Fruit fly (Drosophila melanogaster) whole organism, embryonic: Measurements from ENCODE around the gene CG7806.

Experiments used
- Bdp1 ChIP-seq: fragments of 200-800 bp; sonication (Bioruptor generic); optimal IDR thresholded peaks from 3 replicates; lab custom pipeline; 2016; ENCODE audit warnings: missing biosample characterization, missing genetic modification characterization
- BtbVII ChIP-seq: fragments of 200-800 bp; sonication (Bioruptor generic); optimal IDR thresholded peaks from 3 replicates; lab custom pipeline; 2017; ENCODE audit warnings: missing biosample characterization, mild to moderate bottlenecking, missing genetic modification characterization
- CG10366 ChIP-seq: fragments of 200-800 bp; sonication (Bioruptor generic); IDR thresholded peaks from 2 replicates; pipeline ENCODE4 v1.3.6; 2022; ENCODE audit warnings: missing biosample characterization, missing genetic modification characterization
- CG11247 ChIP-seq: fragments of 200-800 bp; sonication (Bioruptor generic); IDR thresholded peaks from 2 replicates; pipeline ENCODE4 v1.3.6; 2022; ENCODE audit warnings: missing biosample characterization, missing genetic modification characterization
- CG11398 ChIP-seq: fragments of 200-800 bp; sonication (Bioruptor generic); optimal IDR thresholded peaks from 2 replicates; lab custom pipeline; 2016; ENCODE audit warnings: missing biosample characterization, missing genetic modification characterization
- CG12744 ChIP-seq: fragments of 200-800 bp; sonication (Bioruptor generic); optimal IDR thresholded peaks from 2 replicates; lab custom pipeline; 2016; ENCODE audit warnings: missing biosample characterization, missing genetic modification characterization
- CG13894 ChIP-seq: fragments of 200-800 bp; sonication (Bioruptor generic); optimal IDR thresholded peaks from 3 replicates; lab custom pipeline; 2018; ENCODE audit warnings: missing biosample characterization, mild to moderate bottlenecking, missing genetic modification characterization, moderate library complexity
- CG17328 ChIP-seq: fragments of 200-800 bp; sonication (Bioruptor generic); IDR thresholded peaks from 2 replicates; pipeline ENCODE4 v1.3.6; 2022; ENCODE audit warnings: missing biosample characterization, missing genetic modification characterization
- CG18262 ChIP-seq: fragments of 200-800 bp; optimal IDR thresholded peaks from 3 replicates; lab custom pipeline; 2019; ENCODE audit warnings: missing biosample characterization, mild to moderate bottlenecking, missing genetic modification characterization, moderate library complexity
- CG2120 ChIP-seq: fragments of 200-800 bp; sonication (Bioruptor generic); optimal IDR thresholded peaks from 3 replicates; lab custom pipeline; 2016; ENCODE audit warnings: missing biosample characterization, missing genetic modification characterization
- CG2129 ChIP-seq: fragments of 200-800 bp; sonication (Bioruptor generic); IDR thresholded peaks from 2 replicates; pipeline ENCODE4 v1.3.6; 2022; ENCODE audit warnings: missing biosample characterization, missing genetic modification characterization; ENCODE audit not compliant: partially characterized antibody
- CG30020 ChIP-seq: fragments of 200-800 bp; optimal IDR thresholded peaks from 2 replicates; lab custom pipeline; 2019; ENCODE audit warnings: missing biosample characterization, mild to moderate bottlenecking, missing genetic modification characterization, moderate library complexity
- CG31365 ChIP-seq: fragments of 200-800 bp; sonication (Bioruptor generic); optimal IDR thresholded peaks from 2 replicates; lab custom pipeline; 2018; ENCODE audit warnings: missing biosample characterization, mild to moderate bottlenecking, missing genetic modification characterization
- CG32767 ChIP-seq: fragments of 200-800 bp; sonication (Bioruptor generic); IDR thresholded peaks from 2 replicates; pipeline ENCODE4 v1.3.6; 2022; ENCODE audit warnings: missing biosample characterization, missing genetic modification characterization
- CG5245 ChIP-seq: fragments of 200-800 bp; sonication (Bioruptor generic); optimal IDR thresholded peaks from 3 replicates; lab custom pipeline; 2016; ENCODE audit warnings: missing biosample characterization, missing genetic modification characterization
- CG6175 ChIP-seq: fragments of 200-800 bp; sonication (Bioruptor generic); IDR thresholded peaks from 3 replicates; pipeline ENCODE4 v1.3.6; 2022; ENCODE audit warnings: missing biosample characterization, missing genetic modification characterization
- CG6689 ChIP-seq: fragments of 200-800 bp; sonication (Bioruptor generic); IDR thresholded peaks from 2 replicates; pipeline ENCODE4 v1.3.6; 2022; ENCODE audit warnings: missing biosample characterization, missing genetic modification characterization
- CG7372 ChIP-seq: fragments of 200-800 bp; sonication (Bioruptor generic); IDR thresholded peaks from 2 replicates; pipeline ENCODE4 v1.3.6; 2022; ENCODE audit warnings: missing biosample characterization, missing genetic modification characterization
- D ChIP-seq, 2 experiments: fragments of 200-800 bp in 1 of 2; fragments of >200 bp in 1 of 2; sonication (Bioruptor generic) in 1 of 2; optimal IDR thresholded peaks; 2 replicates in 1 of 2; 3 replicates in 1 of 2; lab custom pipeline; 2017; ENCODE audit warnings: mild to moderate bottlenecking in 1 of 2, missing biosample characterization in 1 of 2, missing genetic modification characterization in 1 of 2, missing genetic modification reagents in 1 of 2
- Fer2 ChIP-seq: fragments of 200-800 bp; sonication (Bioruptor generic); optimal IDR thresholded peaks from 2 replicates; lab custom pipeline; 2018; ENCODE audit warnings: missing biosample characterization, mild to moderate bottlenecking, missing genetic modification characterization, moderate library complexity
- Kr ChIP-seq: fragments of 200-800 bp; sonication (Bioruptor generic); optimal IDR thresholded peaks from 2 replicates; lab custom pipeline; 2017; ENCODE audit warnings: missing biosample characterization, mild to moderate bottlenecking, missing genetic modification characterization
- Taf1 ChIP-seq: fragments of 200-800 bp; sonication (Bioruptor generic); IDR thresholded peaks from 2 replicates; pipeline ENCODE4 v1.3.6; 2022; ENCODE audit warnings: missing biosample characterization, missing genetic modification characterization
- Vsx1 ChIP-seq: fragments of 200-800 bp; sonication (Bioruptor generic); optimal IDR thresholded peaks from 2 replicates; lab custom pipeline; 2017; ENCODE audit warnings: missing biosample characterization, mild to moderate bottlenecking, missing genetic modification characterization, missing genetic modification reagents
- Xrp1 ChIP-seq: fragments of 200-800 bp; sonication (Bioruptor generic); IDR thresholded peaks from 2 replicates; pipeline ENCODE4 v1.3.6; 2022; ENCODE audit warnings: missing biosample characterization, missing genetic modification characterization
- YL-1 ChIP-seq: fragments of 200-800 bp; sonication (Bioruptor generic); optimal IDR thresholded peaks from 3 replicates; lab custom pipeline; 2017; ENCODE audit warnings: missing biosample characterization, mild to moderate bottlenecking, missing genetic modification characterization
- ac ChIP-seq: fragments of 200-800 bp; sonication (Bioruptor generic); optimal IDR thresholded peaks from 3 replicates; lab custom pipeline; 2017; ENCODE audit warnings: missing biosample characterization, mild to moderate bottlenecking, missing genetic modification characterization
- aop ChIP-seq: fragments of 200-800 bp; sonication (Bioruptor generic); IDR thresholded peaks from 2 replicates; pipeline ENCODE4 v1.3.6; 2022; ENCODE audit warnings: missing biosample characterization, missing genetic modification characterization
- ash1 ChIP-seq: fragments of 200-800 bp; sonication (Bioruptor generic); optimal IDR thresholded peaks from 2 replicates; lab custom pipeline; 2018; ENCODE audit warnings: missing biosample characterization, mild to moderate bottlenecking, missing genetic modification characterization
- br ChIP-seq: fragments of >200 bp; optimal IDR thresholded peaks from 2 replicates; lab custom pipeline; 2017
- dimm ChIP-seq: fragments of 200-800 bp; sonication (Bioruptor generic); IDR thresholded peaks from 2 replicates; pipeline ENCODE4 v1.3.6; 2022; ENCODE audit warnings: missing biosample characterization, missing genetic modification characterization
- dm ChIP-seq: fragments of 200-800 bp; sonication (Bioruptor generic); optimal IDR thresholded peaks from 3 replicates; lab custom pipeline; 2016; ENCODE audit warnings: missing biosample characterization, missing genetic modification characterization
- dmrt99B ChIP-seq: fragments of 200-800 bp; sonication (Bioruptor generic); optimal IDR thresholded peaks from 2 replicates; lab custom pipeline; 2018; ENCODE audit warnings: missing biosample characterization, mild to moderate bottlenecking, missing genetic modification characterization, moderate library complexity
- eve ChIP-seq, 2 experiments: fragments of >200 bp; optimal IDR thresholded peaks; 2 replicates each; lab custom pipeline; 2017; ENCODE audit warnings: missing biosample characterization in 2 of 2, missing genetic modification characterization in 2 of 2
- gcm2 ChIP-seq: fragments of 200-800 bp; sonication (Bioruptor generic); optimal IDR thresholded peaks from 2 replicates; lab custom pipeline; 2016; ENCODE audit warnings: missing biosample characterization, missing genetic modification characterization
- grn ChIP-seq: fragments of 200-800 bp; sonication (Bioruptor generic); optimal IDR thresholded peaks from 3 replicates; lab custom pipeline; 2017; ENCODE audit warnings: missing biosample characterization, missing genetic modification characterization
- h ChIP-seq: fragments of >200 bp; optimal IDR thresholded peaks from 2 replicates; lab custom pipeline; 2017
- lola ChIP-seq, 3 experiments: fragments of >200 bp in 2 of 3; fragments of 200-800 bp in 1 of 3; sonication (Bioruptor generic) in 1 of 3; optimal IDR thresholded peaks; 2 replicates each; lab custom pipeline; 2017 to 2019; ENCODE audit warnings: missing biosample characterization in 3 of 3, missing genetic modification characterization in 3 of 3, mild to moderate bottlenecking in 1 of 3, moderate library complexity in 1 of 3
- nom ChIP-seq: fragments of 200-800 bp; sonication (Bioruptor generic); optimal IDR thresholded peaks from 2 replicates; lab custom pipeline; 2017; ENCODE audit warnings: missing biosample characterization, missing genetic modification characterization, mild to moderate bottlenecking, moderate library complexity, missing genetic modification reagents
- sisA ChIP-seq: fragments of 200-800 bp; sonication (Bioruptor generic); IDR thresholded peaks from 2 replicates; pipeline ENCODE4 v1.3.6; 2022; ENCODE audit warnings: missing biosample characterization, missing genetic modification characterization
- slbo ChIP-seq: fragments of 200-800 bp; sonication (Bioruptor generic); IDR thresholded peaks from 2 replicates; pipeline ENCODE4 v1.3.6; 2022; ENCODE audit warnings: missing biosample characterization, missing genetic modification characterization
- slp2 ChIP-seq: fragments of 200-800 bp; sonication (Bioruptor generic); optimal IDR thresholded peaks from 2 replicates; lab custom pipeline; 2016; ENCODE audit warnings: missing biosample characterization, missing genetic modification characterization

Gene CG7806

dm6 chr2L:8290653-8291233 lies 20.5 kb upstream of the CG7806 start (continued):
- TF ChIP-seq Vsx1 (GFP tag; lab: Kevin White, UChicago) (no peak), CG13894 (tag; lab: Kevin White, UChicago) (no peak), Xrp1 (GFP tag; lab: Robert Waterston, UW) (peak; percentile 35; the same call in 1 of the 2 replicates), CG18262 (tag; lab: Kevin White, UChicago) (peak; percentile 26), lola (GFP tag; optimal IDR thresholded peaks at IDR 0.05; lab: Kevin White, UChicago) (peak in 1 of 3 experiments; percentile 12), aop (GFP tag; lab: Robert Waterston, UW) (no peak), Taf1 (GFP tag; lab: Robert Waterston, UW) (no peak), dmrt99B (tag; lab: Kevin White, UChicago) (peak; percentile 39), CG6689 (GFP tag; lab: Robert Waterston, UW) (peak; percentile 41; the same call in 1 of the 2 replicates), CG2129 (GFP tag; lab: Robert Waterston, UW) (no peak), BtbVII (GFP tag; lab: Kevin White, UChicago) (no peak), h (lab: Kevin White, UChicago) (no peak), CG30020 (tag; lab: Kevin White, UChicago) (no peak), Kr (GFP tag; lab: Kevin White, UChicago) (no peak), CG31365 (tag; lab: Kevin White, UChicago) (no peak), br (lab: Kevin White, UChicago) (no peak), slp2 (GFP tag; lab: Kevin White, UChicago) (no peak), eve (GFP tag; optimal IDR thresholded peaks at IDR 0.05; lab: Kevin White, UChicago) (no peak), CG10366 (GFP tag; lab: Robert Waterston, UW) (no peak; the same call in 1 of the 2 replicates), CG17328 (GFP tag; lab: Robert Waterston, UW) (peak; percentile 13; the same call in 1 of the 2 replicates), CG2120 (GFP tag; lab: Kevin White, UChicago) (no peak), CG11398 (GFP tag; lab: Kevin White, UChicago) (no peak), ac (GFP tag; lab: Kevin White, UChicago) (no peak), nom (peak; percentile 92), dm (GFP tag; lab: Kevin White, UChicago) (no peak), sisA (peak; percentile 57; the same call in 1 of the 2 replicates), grn (no peak), YL-1 (GFP tag; lab: Kevin White, UChicago) (no peak), slbo (peak; percentile 28; the same call in 1 of the 2 replicates), CG7372 (GFP tag; lab: Robert Waterston, UW) (no peak), dimm (GFP tag; lab: Robert Waterston, UW) (no peak), D (optimal IDR thresholded peaks at IDR 0.05; lab: Kevin White, UChicago) (no peak), D (GFP tag; optimal IDR thresholded peaks at IDR 0.05; lab: Kevin White, UChicago) (peak; percentile 5), ash1 (GFP tag; lab: Kevin White, UChicago) (no peak), CG6175 (GFP tag; lab: Robert Waterston, UW) (no peak), CG32767 (GFP tag; lab: Robert Waterston, UW) (no peak), Fer2 (no peak), Bdp1 (GFP tag; lab: Kevin White, UChicago) (peak; percentile 67), CG11247 (GFP tag; lab: Robert Waterston, UW) (no peak), CG5245 (GFP tag; lab: Kevin White, UChicago) (no peak), CG12744 (GFP tag; lab: Kevin White, UChicago) (no peak), gcm2 (GFP tag; lab: Kevin White, UChicago) (no peak)
- TF ChIP-seq, all 482 proteins: peak for 74
